Worm (Caenorhabditis elegans) whole organism, midembryonic: ENCODE data around the gene B0250.8.
A peak's percentile ranks its signal among the peaks of the same experiment; 100 is the strongest.

Experiments
- T22C8.4 ChIP-seq: fragments of 200-800 bp; sonication (Bioruptor generic); IDR thresholded peaks from 2 replicates; pipeline ENCODE4 v1.3.6; 2022; ENCODE audit warnings: missing genetic modification characterization, missing compliant biosample characterization
- cog-1 ChIP-seq: sonication (generic microtip); optimal IDR thresholded peaks from 2 replicates; lab custom pipeline; 2016; ENCODE audit warnings: missing genetic modification characterization, missing compliant biosample characterization
- flt-1 ChIP-seq: fragments of 200-800 bp; sonication (Bioruptor generic); IDR thresholded peaks from 2 replicates; pipeline ENCODE4 v1.3.6; 2022; ENCODE audit warnings: missing genetic modification characterization, missing compliant biosample characterization
- klf-2 ChIP-seq: fragments of 200-800 bp; sonication (Bioruptor generic); conservative IDR thresholded peaks from 2 replicates; pipeline ENCODE4 v1.3.6; 2022; ENCODE audit warnings: missing genetic modification reagents, missing genetic modification characterization, missing compliant biosample characterization
- med-1 ChIP-seq: sonication (generic microtip); optimal IDR thresholded peaks from 2 replicates; lab custom pipeline; 2017; ENCODE audit warnings: missing genetic modification characterization, mild to moderate bottlenecking, missing compliant biosample characterization, antibody characterized with exemption, missing genetic modification reagents; ENCODE audit not compliant: insufficient read depth
- ref-1 ChIP-seq: fragments of 200-800 bp; sonication (Bioruptor generic); conservative IDR thresholded peaks from 2 replicates; pipeline ENCODE4 v1.3.6; 2022; ENCODE audit warnings: missing genetic modification reagents, missing genetic modification characterization, missing compliant biosample characterization
- tab-1 ChIP-seq: fragments of 200-800 bp; sonication (Bioruptor generic); IDR thresholded peaks from 2 replicates; pipeline ENCODE4 v1.3.6; 2022; ENCODE audit warnings: missing genetic modification characterization, missing compliant biosample characterization
- ztf-23 ChIP-seq: fragments of 200-800 bp; sonication (Bioruptor generic); IDR thresholded peaks from 2 replicates; pipeline ENCODE4 v1.3.6; 2022; ENCODE audit warnings: missing genetic modification reagents, missing genetic modification characterization, missing compliant biosample characterization
- ztf-29 ChIP-seq: fragments of 200-800 bp; sonication (Bioruptor generic); IDR thresholded peaks from 2 replicates; pipeline ENCODE4 v1.3.6; 2022; ENCODE audit warnings: missing genetic modification reagents, missing genetic modification characterization, missing compliant biosample characterization

The B0250.8 gene

DNA sequence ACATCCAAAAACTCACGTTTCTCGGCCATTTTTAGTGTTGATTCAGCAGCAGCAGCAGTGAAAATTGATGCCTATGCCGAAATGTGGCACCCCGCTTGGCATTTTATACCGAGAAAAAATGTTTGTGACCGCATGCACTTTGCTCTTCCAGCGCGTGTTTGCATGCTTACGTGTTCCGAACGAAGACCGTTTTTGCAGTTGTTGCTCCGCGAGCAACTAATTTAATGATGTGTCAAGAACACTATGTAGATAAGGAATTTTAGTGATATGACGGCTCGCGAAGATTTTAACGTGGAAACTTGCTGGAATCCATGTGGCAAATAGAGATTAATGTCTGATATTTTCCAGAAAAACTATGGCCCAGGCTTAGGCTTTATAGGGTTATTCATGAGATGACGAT, 28.7 kb upstream of the B0250.8 start, which contains the start of gene dct-16:
TSS of gene dct-16 (minus strand) at position 78 of the 400 bp plus-strand sequence.
- TF ChIP-seq ref-1 (GFP tag; lab: Robert Waterston, UW), result no peak
- no peak for TF ChIP-seq T22C8.4 (GFP tag; lab: Robert Waterston, UW)
- no peak for TF ChIP-seq cog-1 (tag; lab: Kevin White, UChicago)
- no peak for TF ChIP-seq tab-1
- TF ChIP-seq flt-1 (GFP tag; lab: Robert Waterston, UW), result no peak
- TF ChIP-seq klf-2 (GFP tag; lab: Robert Waterston, UW), result no peak
- TF ChIP-seq ztf-23, result no peak
- no peak for TF ChIP-seq ztf-29 (GFP tag; lab: Robert Waterston, UW)
- no peak for TF ChIP-seq med-1 (GFP tag; lab: Kevin White, UChicago)

ce11 chrV:20497537-20497936, 27.3 kb upstream of the B0250.8 start:
- TF ChIP-seq klf-2 (GFP tag; lab: Robert Waterston, UW), result no peak
- no peak for TF ChIP-seq cog-1 (tag; lab: Kevin White, UChicago)
- TF ChIP-seq T22C8.4 (GFP tag; lab: Robert Waterston, UW), result no peak
- TF ChIP-seq ref-1 (GFP tag; lab: Robert Waterston, UW), result no peak
- no peak for TF ChIP-seq med-1 (GFP tag; lab: Kevin White, UChicago)
- TF ChIP-seq ztf-23, result no peak
- no peak for TF ChIP-seq tab-1
- no peak for TF ChIP-seq ztf-29 (GFP tag; lab: Robert Waterston, UW)
- TF ChIP-seq flt-1 (GFP tag; lab: Robert Waterston, UW), result no peak

ce11 chrV:20493271-20494231, 23.3 kb upstream of the B0250.8 start, which contains the start of gene B0250.5:
Gene B0250.5 (plus strand): TSS chrV:20493924.
- no peak for TF ChIP-seq tab-1
- 0 out of 2 replicates have a peak, but pooled peaks have one; percentile 42 for TF ChIP-seq ztf-23

DNA sequence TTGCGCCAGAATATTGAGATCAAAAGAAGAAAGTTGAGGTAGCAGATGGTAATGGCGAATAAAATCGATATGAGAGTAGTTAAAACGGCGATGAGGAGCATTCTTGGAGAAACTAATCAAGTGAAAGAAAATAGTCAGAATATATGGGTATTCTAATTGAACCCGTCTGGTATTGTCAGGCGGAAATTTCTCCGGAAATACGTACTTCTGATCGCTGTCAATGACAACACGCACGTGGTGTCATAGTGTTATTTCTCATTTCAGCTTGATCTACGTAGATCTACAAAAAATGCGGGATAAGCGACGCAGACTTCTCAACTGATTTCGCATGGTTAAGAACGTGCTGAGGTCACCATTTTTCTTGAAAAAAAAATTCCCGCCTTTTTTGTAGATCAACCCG, 22.1 kb upstream of the B0250.8 start, which contains the start of gene srbc-79:
TSS of gene srbc-79 (minus strand) at position 101 of the 400 bp plus-strand sequence.
- TF ChIP-seq klf-2 (GFP tag; lab: Robert Waterston, UW) (no peak), tab-1 (no peak), T22C8.4 (GFP tag; lab: Robert Waterston, UW) (no peak)

ce11 chrV:20489102-20489501, 18.8 kb upstream of the B0250.8 start, which contains the start of gene srbc-78:
Gene srbc-78 (minus strand): TSS chrV:20489202.
- TF ChIP-seq klf-2 (GFP tag; lab: Robert Waterston, UW) (no peak), flt-1 (GFP tag; lab: Robert Waterston, UW) (no peak), ref-1 (GFP tag; lab: Robert Waterston, UW) (no peak), med-1 (GFP tag; lab: Kevin White, UChicago) (no peak), T22C8.4 (GFP tag; lab: Robert Waterston, UW) (no peak)

DNA sequence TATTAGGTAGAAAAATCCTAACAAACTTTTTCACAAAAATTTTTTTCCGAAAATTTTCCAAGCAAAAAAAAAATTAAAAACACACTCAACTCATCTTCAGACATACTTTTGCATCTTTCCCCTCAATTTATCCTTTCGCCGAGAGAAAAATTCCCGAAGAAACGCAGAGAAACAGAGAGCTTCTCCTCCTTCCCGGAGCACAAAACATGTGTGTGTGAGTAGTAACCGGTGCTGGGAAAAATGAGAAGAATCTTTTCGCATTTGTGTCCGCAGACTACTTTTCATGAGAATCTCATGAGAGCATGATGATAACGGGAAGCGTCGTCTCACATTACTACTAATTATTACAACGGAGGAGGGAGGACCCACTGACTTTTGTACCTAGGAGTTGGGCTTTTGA, 16.3 kb upstream of the B0250.8 start:
- TF ChIP-seq tab-1 (no peak), T22C8.4 (GFP tag; lab: Robert Waterston, UW) (no peak), klf-2 (GFP tag; lab: Robert Waterston, UW) (no peak)

DNA sequence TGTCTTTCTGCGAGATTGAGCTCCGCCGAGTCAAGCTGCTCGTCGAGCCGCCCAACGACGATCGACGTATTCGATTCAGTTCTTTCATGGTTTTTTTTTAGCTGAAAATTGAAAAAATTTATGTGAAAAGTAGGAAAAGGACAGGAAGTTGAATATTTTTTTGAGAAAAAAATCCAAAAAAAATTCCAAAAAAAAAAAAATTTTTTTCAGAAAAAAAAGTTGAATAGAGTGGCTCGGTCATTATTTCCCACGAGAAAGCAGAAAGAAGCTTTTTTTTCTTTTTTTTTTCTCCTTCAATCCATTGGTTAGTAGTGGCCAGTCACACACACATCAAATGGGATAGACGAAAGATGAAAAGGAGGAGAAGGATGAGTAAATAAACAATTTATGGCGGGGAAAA, 15.0 kb upstream of the B0250.8 start, which contains the start of gene dhcr-7:
TSS of gene dhcr-7 (minus strand) at position 101 of the 400 bp plus-strand sequence.
- no peak for TF ChIP-seq ztf-23

DNA sequence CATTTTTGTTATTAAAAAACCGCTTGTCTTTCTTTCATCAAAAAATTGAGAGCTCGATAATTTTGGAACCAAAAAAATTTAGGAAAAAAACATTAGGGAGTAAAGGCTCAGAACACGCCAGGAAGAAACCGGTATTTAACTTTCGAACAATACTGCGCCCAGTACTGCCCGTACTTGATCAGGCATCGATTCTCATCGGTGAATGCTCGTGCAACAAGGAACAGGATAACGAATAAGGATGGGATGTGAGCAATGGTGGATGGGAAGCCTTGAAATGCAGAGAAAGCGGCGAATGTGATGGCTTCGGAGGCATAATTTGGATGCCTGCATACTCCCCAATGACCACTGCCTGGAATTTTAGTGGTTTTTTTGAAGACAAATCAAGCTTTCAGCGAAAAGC, 10.5 kb upstream of the B0250.8 start:
- TF ChIP-seq ztf-29 (GFP tag; lab: Robert Waterston, UW) (no peak), med-1 (GFP tag; lab: Kevin White, UChicago) (no peak), ref-1 (GFP tag; lab: Robert Waterston, UW) (no peak), tab-1 (no peak), klf-2 (GFP tag; lab: Robert Waterston, UW) (no peak), T22C8.4 (GFP tag; lab: Robert Waterston, UW) (no peak), ztf-23 (no peak), flt-1 (GFP tag; lab: Robert Waterston, UW) (no peak), cog-1 (tag; lab: Kevin White, UChicago) (no peak)

ce11 chrV:20479013-20479739, 8.9 kb upstream of the B0250.8 start, which contains the start of the genes calf-1 and rpl-2:
Gene calf-1 (minus strand): TSS chrV:20479089.
Gene rpl-2 (plus strand): TSS chrV:20479689.
- TF ChIP-seq tab-1, result no peak
- no peak for TF ChIP-seq ztf-23
- TF ChIP-seq klf-2 (GFP tag; lab: Robert Waterston, UW), result no peak
- no peak for TF ChIP-seq cog-1 (tag; lab: Kevin White, UChicago)
- TF ChIP-seq ref-1 (GFP tag; lab: Robert Waterston, UW), result no peak
- no peak for TF ChIP-seq med-1 (GFP tag; lab: Kevin White, UChicago)
- TF ChIP-seq ztf-29 (GFP tag; lab: Robert Waterston, UW), result no peak
- no peak for TF ChIP-seq T22C8.4 (GFP tag; lab: Robert Waterston, UW)
- TF ChIP-seq flt-1 (GFP tag; lab: Robert Waterston, UW), result no peak
